Worm (Caenorhabditis elegans) whole organism, young adult: ENCODE data around the gene glb-5.

Experiments
- F10E7.11 ChIP-seq: sonication (generic microtip); optimal IDR thresholded peaks from 2 replicates; lab custom pipeline; 2017; ENCODE audit warnings: mild to moderate bottlenecking, missing genetic modification characterization, moderate library complexity, missing compliant biosample characterization
- F33H1.4 ChIP-seq: fragments of 200-800 bp; sonication (Bioruptor generic); IDR thresholded peaks from 2 replicates; pipeline ENCODE4 v1.3.6; 2022; ENCODE audit warnings: missing genetic modification reagents, missing genetic modification characterization, missing compliant biosample characterization
- atf-7 ChIP-seq: sonication (generic microtip); optimal IDR thresholded peaks from 2 replicates; lab custom pipeline; 2017; ENCODE audit warnings: mild to moderate bottlenecking, missing genetic modification characterization, missing compliant biosample characterization
- ccch-3 ChIP-seq: fragments of 200-800 bp; sonication (Bioruptor generic); optimal IDR thresholded peaks from 2 replicates; lab custom pipeline; 2018; ENCODE audit warnings: mild to moderate bottlenecking, missing genetic modification characterization, missing compliant biosample characterization
- let-607 ChIP-seq, 2 experiments: fragments of 200-800 bp in 1 of 2; sonication (Bioruptor generic) in 1 of 2; sonication (generic microtip) in 1 of 2; optimal IDR thresholded peaks; 2 replicates each; lab custom pipeline; 2016 to 2018; ENCODE audit warnings: mild to moderate bottlenecking in 2 of 2, missing compliant biosample characterization in 2 of 2, missing genetic modification characterization in 2 of 2, moderate library complexity in 2 of 2, missing genotype in 1 of 2
- lsy-27 ChIP-seq: sonication (generic microtip); optimal IDR thresholded peaks from 2 replicates; lab custom pipeline; 2017; ENCODE audit warnings: missing genetic modification characterization, mild to moderate bottlenecking, missing compliant biosample characterization, antibody characterized with exemption, missing genotype, borderline replicate concordance; ENCODE audit not compliant: insufficient read depth
- nhr-179 ChIP-seq: sonication (generic microtip); optimal IDR thresholded peaks from 2 replicates; lab custom pipeline; 2016; ENCODE audit warnings: mild to moderate bottlenecking, missing genetic modification characterization, missing compliant biosample characterization

DNA sequence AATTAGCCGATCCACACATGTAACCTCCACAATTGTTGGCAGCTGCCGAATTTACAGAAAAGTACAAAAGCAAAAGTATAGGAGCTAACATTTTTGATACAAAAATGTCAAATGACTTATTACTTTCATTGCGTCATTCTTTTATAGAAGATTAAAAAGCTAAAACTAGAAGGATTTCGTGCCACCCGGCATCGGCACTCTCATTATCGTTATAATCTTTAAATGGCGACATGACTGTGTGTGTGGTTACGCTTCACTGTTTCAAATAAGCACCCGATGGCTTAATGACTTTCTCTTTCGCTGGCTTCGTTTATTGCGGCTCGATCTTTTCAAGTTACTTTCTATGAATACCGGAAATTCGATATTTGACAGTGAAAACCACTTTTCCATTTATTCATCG lies 24.9 kb upstream of the glb-5 start, which contains the start of gene grl-1:
- TF ChIP-seq let-607 (tag; optimal IDR thresholded peaks at IDR 0.05; lab: Kevin White, UChicago): no peak
- no peak for TF ChIP-seq lsy-27 (tag; lab: Kevin White, UChicago)
- no peak for TF ChIP-seq ccch-3
- no peak for TF ChIP-seq nhr-179 (tag; lab: Kevin White, UChicago)
- TF ChIP-seq F10E7.11: no peak
- no peak for TF ChIP-seq F33H1.4 (GFP tag; lab: Robert Waterston, UW)
- TF ChIP-seq atf-7 (tag; lab: Kevin White, UChicago): no peak
